Worm (Caenorhabditis elegans): Measurements from ENCODE around the gene skpo-2.

Gene skpo-2

DNA sequence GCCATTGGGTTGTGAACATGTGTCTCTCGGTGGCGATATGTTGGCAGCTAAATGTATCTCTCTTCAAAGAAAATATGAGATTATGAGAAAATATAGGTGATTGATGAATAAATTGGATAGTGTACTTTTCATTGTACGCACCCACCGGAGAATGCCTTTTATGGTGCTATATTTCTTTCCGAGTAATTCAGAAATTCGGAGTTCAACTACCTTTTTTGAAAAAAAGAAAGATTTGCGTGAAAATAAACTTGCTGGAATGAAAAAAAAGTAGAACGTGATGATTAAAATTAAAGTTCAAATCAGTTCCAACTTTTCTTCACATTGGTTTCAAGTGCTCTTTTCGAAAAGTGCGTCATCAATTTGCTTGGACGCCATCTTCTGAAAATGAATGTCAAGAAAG is 32.8 kb downstream of the skpo-2 start, which contains the start of gene nep-8:
TSS of gene nep-8 (plus strand) at position 301 of the 400 bp plus-strand sequence.
- TF ChIP-seq ama-1 (optimal IDR thresholded peaks at IDR 0.05), result no peak

DNA sequence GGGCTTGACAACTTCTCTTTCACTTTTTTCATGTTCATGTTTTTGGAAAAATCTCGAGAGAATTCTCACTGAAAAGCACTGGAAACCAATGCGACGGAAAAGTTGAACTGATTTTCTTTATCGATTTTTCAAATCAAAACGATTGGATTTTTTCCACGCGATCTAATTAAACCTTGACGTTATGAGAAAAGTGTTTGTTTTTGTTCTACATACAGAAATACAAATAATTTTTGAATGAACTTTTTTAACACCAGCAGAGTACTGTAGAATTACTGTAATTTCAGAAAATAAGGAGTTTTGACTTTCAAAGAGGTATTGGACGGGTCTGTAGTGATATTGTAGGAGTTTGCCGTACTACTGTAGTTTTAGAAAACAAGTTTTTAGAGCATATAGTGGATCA is 33.5 kb downstream of the skpo-2 start, which contains the start of gene nep-10:
TSS of gene nep-10 (minus strand) at position 101 of the 400 bp plus-strand sequence.
- no peak for TF ChIP-seq tag-97 (GFP tag; IDR thresholded peaks at IDR 0.05)
- TF ChIP-seq nhr-41 (GFP tag; IDR thresholded peaks at IDR 0.05), result no peak
- no peak for TF ChIP-seq hlh-30 (tag; optimal IDR thresholded peaks at IDR 0.05; ENCODE audit: insufficient read depth)
- no peak for TF ChIP-seq hmg-1.1 (GFP tag; IDR thresholded peaks at IDR 0.05)
- TF ChIP-seq snpc-1.2 (GFP tag; IDR thresholded peaks at IDR 0.05), result no peak
- TF ChIP-seq zfp-2 (tag; optimal IDR thresholded peaks at IDR 0.05), result no peak
- no peak for TF ChIP-seq lim-7 (GFP tag; IDR thresholded peaks at IDR 0.05)
- no peak for TF ChIP-seq rbr-2 (tag; optimal IDR thresholded peaks at IDR 0.05)
- no peak for TF ChIP-seq duxl-1 (tag; optimal IDR thresholded peaks at IDR 0.05; ENCODE audit: poor library complexity)
- no peak for TF ChIP-seq mes-2 (tag; optimal IDR thresholded peaks at IDR 0.05; ENCODE audit: poor library complexity, severe bottlenecking)
- no peak for TF ChIP-seq F44E2.7 (GFP tag; IDR thresholded peaks at IDR 0.05)
- TF ChIP-seq nhr-111 (GFP tag; optimal IDR thresholded peaks at IDR 0.05), result no peak
- no peak for TF ChIP-seq nhr-6 (tag; optimal IDR thresholded peaks at IDR 0.05)

DNA sequence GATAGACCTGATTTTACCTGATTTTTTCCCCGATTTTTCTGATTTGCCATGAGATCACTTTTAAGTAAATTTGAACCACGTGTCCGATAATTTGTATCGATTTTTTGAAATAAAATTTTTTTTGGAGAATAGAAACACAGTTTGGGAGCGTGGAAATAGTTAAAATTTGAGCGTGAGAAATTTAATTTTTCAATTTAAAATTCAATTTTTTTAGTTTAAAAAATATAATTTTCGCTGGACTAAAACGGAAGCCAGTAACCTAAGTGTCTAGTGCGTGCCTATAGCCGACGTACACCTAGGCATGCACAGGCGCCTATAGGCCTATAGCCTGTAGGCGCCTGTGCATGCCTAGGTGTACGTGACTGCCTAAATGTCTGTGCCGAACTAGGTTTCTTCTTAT is 37.1 kb downstream of the skpo-2 start, which contains the start of gene nep-9:
TSS of gene nep-9 (minus strand) at position 101 of the 400 bp plus-strand sequence.
- TF ChIP-seq pqm-1 (tag; optimal IDR thresholded peaks at IDR 0.05) (no peak), aha-1 (tag) (peak; percentile 24)

DNA sequence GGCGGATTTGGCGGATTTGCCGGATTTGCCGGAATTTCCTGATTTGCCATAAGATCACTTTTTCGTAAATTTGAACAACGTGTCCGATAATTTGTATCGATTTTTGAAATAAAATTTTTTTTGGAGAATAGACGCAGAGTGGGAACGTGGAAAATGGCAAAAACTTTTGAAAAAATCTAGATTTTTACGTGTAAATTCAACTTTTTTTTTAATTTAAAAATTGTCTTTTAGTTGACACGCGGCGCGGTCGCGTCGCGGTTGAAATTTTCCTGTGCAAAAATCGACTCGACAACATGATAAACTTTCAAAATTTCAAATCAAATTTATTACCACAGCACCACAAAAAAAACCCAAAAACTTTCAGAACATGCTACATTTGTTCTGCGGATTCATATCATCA is 40.8 kb downstream of the skpo-2 start, which contains the start of gene nep-20:
TSS of gene nep-20 (minus strand) at position 101 of the 400 bp plus-strand sequence.
- TF ChIP-seq ceh-62 (tag; optimal IDR thresholded peaks at IDR 0.05), result no peak
- peak in 1 of 2 experiments; percentile 15 for TF ChIP-seq unc-62 (GFP tag; optimal IDR thresholded peaks at IDR 0.05 in 1 of 2)
- TF ChIP-seq unc-62 (tag; optimal IDR thresholded peaks at IDR 0.05), result no peak

DNA sequence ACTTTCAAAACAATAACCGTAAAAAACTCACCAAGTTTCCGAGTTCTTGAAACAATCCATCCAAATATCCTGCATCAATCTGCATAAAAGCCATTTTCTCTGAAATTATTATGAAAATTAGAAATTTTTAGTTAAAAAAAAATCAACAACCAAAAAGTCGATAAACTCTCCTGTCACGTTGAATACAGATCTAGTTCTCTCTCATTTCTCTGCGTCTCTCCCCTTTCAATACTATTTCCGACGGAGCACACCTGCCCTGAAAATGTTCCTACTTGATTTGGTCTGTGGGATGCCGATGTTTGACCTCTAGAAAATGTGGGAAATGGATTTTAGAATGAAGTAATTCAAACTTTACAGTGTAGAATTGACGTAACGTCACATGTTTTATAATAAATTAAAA is 48.8 kb downstream of the skpo-2 start, which contains the start of gene T06D4.6:
TSS of gene T06D4.6 (minus strand) at position 101 of the 400 bp plus-strand sequence.
- TF ChIP-seq vab-7 (GFP tag; IDR thresholded peaks at IDR 0.05), result no peak
- no peak for TF ChIP-seq ctbp-1 (GFP tag; IDR thresholded peaks at IDR 0.05)
- TF ChIP-seq ZK337.2 (GFP tag; IDR thresholded peaks at IDR 0.05), result no peak
- TF ChIP-seq lin-1 (GFP tag; IDR thresholded peaks at IDR 0.05), result no peak
- TF ChIP-seq ama-1 (optimal IDR thresholded peaks at IDR 0.05), result no peak
- TF ChIP-seq nhr-102 (tag; optimal IDR thresholded peaks at IDR 0.05), result no peak
- TF ChIP-seq tra-1 (GFP tag; IDR thresholded peaks at IDR 0.05), result no peak

DNA sequence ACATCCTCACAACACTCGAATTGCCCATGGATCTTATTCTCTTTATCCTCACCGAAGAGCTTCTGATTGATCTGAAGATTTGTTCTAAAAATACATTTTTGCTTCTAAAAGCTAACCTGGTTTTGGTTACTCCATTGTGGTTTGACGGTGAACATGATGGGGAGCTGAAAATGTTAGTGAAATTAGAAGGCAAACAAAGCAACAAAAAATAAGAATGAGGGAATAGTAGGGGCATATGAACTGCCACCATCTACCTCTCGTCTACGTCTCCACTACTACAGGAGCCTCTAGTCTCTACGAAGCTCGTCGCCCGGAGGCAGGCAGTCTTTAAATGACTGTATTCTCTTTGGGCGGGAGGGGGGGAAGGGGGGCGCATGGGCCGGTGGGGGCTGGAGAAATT is 50.6 kb downstream of the skpo-2 start, which contains the start of gene T06D4.2:
TSS of gene T06D4.2 (minus strand) at position 170 of the 400 bp plus-strand sequence.
- TF ChIP-seq nhr-77 (tag; optimal IDR thresholded peaks at IDR 0.05) (no peak), aha-1 (tag) (peak; percentile 93)

DNA sequence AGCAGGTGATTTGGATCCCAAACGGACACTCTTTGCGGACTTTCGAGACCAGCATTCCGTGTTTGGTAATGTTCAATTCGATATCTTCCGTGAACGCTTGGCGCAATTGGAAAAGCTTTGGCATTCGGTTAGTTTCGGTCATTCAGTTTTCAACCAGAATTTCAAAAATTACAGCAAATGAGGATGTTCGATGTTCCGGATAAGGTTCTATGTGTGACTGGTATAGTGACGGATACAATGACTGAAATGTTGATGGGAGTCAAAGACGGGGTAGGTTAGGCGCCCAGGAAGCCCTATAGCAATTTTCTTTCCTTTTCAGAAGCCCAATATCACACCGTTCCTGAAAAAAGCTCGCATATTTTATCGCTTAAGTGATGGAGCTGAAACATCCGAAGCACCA is 53.2 kb downstream of the skpo-2 start:
- TF ChIP-seq duxl-1 (tag; optimal IDR thresholded peaks at IDR 0.05; ENCODE audit: poor library complexity) (no peak), T20F7.1 (GFP tag; optimal IDR thresholded peaks at IDR 0.05) (no peak), unc-62 (GFP tag; optimal IDR thresholded peaks at IDR 0.05 in 1 of 2) (peak in 1 of 2 experiments; percentile 95), unc-62 (tag; optimal IDR thresholded peaks at IDR 0.05) (no peak), lin-38 (GFP tag; IDR thresholded peaks at IDR 0.05) (no peak), spr-3 (GFP tag; optimal IDR thresholded peaks at IDR 0.05) (no peak), nhr-41 (GFP tag; IDR thresholded peaks at IDR 0.05) (no peak)
